Worm (Caenorhabditis elegans): Measurements from ENCODE around the gene nhr-41.
A peak's percentile ranks its signal among the peaks of the same experiment; 100 is the strongest.

The nhr-41 gene

ce11 chrIV:1408718-1409117 lies 22.7 kb downstream of the nhr-41 start:
- TF ChIP-seq aha-1 (tag) (peak; percentile 61), T26A8.4 (GFP tag; IDR thresholded peaks at IDR 0.05) (no peak), F44E2.7 (GFP tag; IDR thresholded peaks at IDR 0.05) (0 out of 2 replicates have a peak, but pooled peaks have one; percentile 42), ceh-28 (tag; optimal IDR thresholded peaks at IDR 0.05) (peak; percentile 93)

ce11 chrIV:1409941-1410340 lies 23.9 kb downstream of the nhr-41 start, which contains the start of gene rpc-11:
Gene rpc-11 (minus strand): TSS chrIV:1410041.
- TF ChIP-seq daf-16 (GFP tag; optimal IDR thresholded peaks at IDR 0.05) (no peak), daf-16 (tag; optimal IDR thresholded peaks at IDR 0.05) (no peak), Y75B8A.6 (GFP tag; IDR thresholded peaks at IDR 0.05) (no peak), nhr-48 (tag; optimal IDR thresholded peaks at IDR 0.05) (no peak), ceh-28 (tag; optimal IDR thresholded peaks at IDR 0.05) (no peak), skn-1 (tag; optimal IDR thresholded peaks at IDR 0.05) (no peak), php-3 (GFP tag; IDR thresholded peaks at IDR 0.05) (no peak), nhr-11 (tag; optimal IDR thresholded peaks at IDR 0.05) (no peak), tra-1 (GFP tag; IDR thresholded peaks at IDR 0.05) (no peak), madf-9 (GFP tag; conservative IDR thresholded peaks at IDR 0.05) (no peak), zfp-2 (tag; optimal IDR thresholded peaks at IDR 0.05) (no peak), egl-27 (tag; optimal IDR thresholded peaks at IDR 0.05) (no peak), nhr-102 (tag; optimal IDR thresholded peaks at IDR 0.05) (no peak), gei-8 (GFP tag; optimal IDR thresholded peaks at IDR 0.05) (no peak), ces-1 (GFP tag; optimal IDR thresholded peaks at IDR 0.05) (no peak), daf-8 (GFP tag; IDR thresholded peaks at IDR 0.05) (no peak)

ce11 chrIV:1419795-1420509 lies 33.9 kb downstream of the nhr-41 start, which contains the start of gene Y77E11A.7:
Gene Y77E11A.7 (minus strand): TSS chrIV:1419849.
- TF ChIP-seq nhr-28 (tag; optimal IDR thresholded peaks at IDR 0.05) (peak; percentile 84), nhr-237 (tag; optimal IDR thresholded peaks at IDR 0.05) (no peak), mxl-3 (GFP tag; optimal IDR thresholded peaks at IDR 0.05) (peak; percentile 88), T26A8.4 (GFP tag; IDR thresholded peaks at IDR 0.05) (no peak), spr-3 (GFP tag; optimal IDR thresholded peaks at IDR 0.05) (no peak), lir-3 (tag; optimal IDR thresholded peaks at IDR 0.05) (no peak), rbr-2 (tag; optimal IDR thresholded peaks at IDR 0.05) (peak; percentile 88), ama-1 (optimal IDR thresholded peaks at IDR 0.05) (peak; percentile 67), aly-2 (tag; optimal IDR thresholded peaks at IDR 0.05) (no peak), hlh-30 (tag; optimal IDR thresholded peaks at IDR 0.05; ENCODE audit: insufficient read depth) (peak; percentile 99), dve-1 (tag; optimal IDR thresholded peaks at IDR 0.05; ENCODE audit: insufficient read depth) (peak; percentile 82), spr-1 (tag; optimal IDR thresholded peaks at IDR 0.05) (peak; percentile 11), ZK337.2 (GFP tag; IDR thresholded peaks at IDR 0.05) (no peak), mdt-29 (GFP tag; IDR thresholded peaks at IDR 0.05) (no peak), lin-1 (GFP tag; IDR thresholded peaks at IDR 0.05) (no peak), egl-27 (tag; optimal IDR thresholded peaks at IDR 0.05) (no peak), unc-62 (GFP tag; optimal IDR thresholded peaks at IDR 0.05 in 1 of 2) (peak in 1 of 2 experiments; percentile 45), unc-62 (tag; optimal IDR thresholded peaks at IDR 0.05) (no peak), lin-29 (GFP tag; IDR thresholded peaks at IDR 0.05) (no peak), F49E8.2 (tag; optimal IDR thresholded peaks at IDR 0.05; ENCODE audit: borderline replicate concordance) (peak; percentile 44), nhr-10 (tag; optimal IDR thresholded peaks at IDR 0.05) (no peak), fos-1 (tag; optimal IDR thresholded peaks at IDR 0.05) (no peak), ceh-82 (tag; optimal IDR thresholded peaks at IDR 0.05) (no peak), vab-7 (GFP tag; IDR thresholded peaks at IDR 0.05) (0 out of 2 replicates have a peak, but pooled peaks have one; percentile 55), ceh-62 (tag; optimal IDR thresholded peaks at IDR 0.05) (no peak), ceh-44 (GFP tag; IDR thresholded peaks at IDR 0.05) (0 out of 2 replicates have a peak, but pooled peaks have one; percentile 17), attf-4 (tag; optimal IDR thresholded peaks at IDR 0.05) (no peak), snpc-1.2 (GFP tag; IDR thresholded peaks at IDR 0.05) (no peak), unc-39 (tag; optimal IDR thresholded peaks at IDR 0.05) (no peak), F44E2.7 (GFP tag; IDR thresholded peaks at IDR 0.05) (no peak), snpc-4 (tag; optimal IDR thresholded peaks at IDR 0.05) (no peak), daf-12 (tag; optimal IDR thresholded peaks at IDR 0.05) (no peak), sdz-12 (GFP tag; optimal IDR thresholded peaks at IDR 0.05) (no peak)

All from whole organism, L4 larva.